Fruit fly (Drosophila melanogaster) whole organism, embryonic: Measurements from ENCODE around the gene Polr1C.
A peak's percentile ranks its signal among the peaks of the same experiment; 100 is the strongest.

Experiments
- ATbp ChIP-seq: fragments of 200-800 bp; sonication (Bioruptor generic); optimal IDR thresholded peaks from 2 replicates; lab custom pipeline; 2017; ENCODE audit warnings: missing biosample characterization, mild to moderate bottlenecking, missing genetic modification characterization, missing genetic modification reagents
- BEAF-32 ChIP-seq: fragments of 200-800 bp; sonication (Bioruptor generic); optimal IDR thresholded peaks from 3 replicates; lab custom pipeline; 2017; ENCODE audit warnings: missing biosample characterization, missing genetic modification characterization, mild to moderate bottlenecking, moderate library complexity, missing genetic modification reagents
- CG10267 ChIP-seq: fragments of 200-800 bp; sonication (Bioruptor generic); optimal IDR thresholded peaks from 2 replicates; lab custom pipeline; 2018; ENCODE audit warnings: missing biosample characterization, mild to moderate bottlenecking, missing genetic modification characterization, moderate library complexity
- CG10462 ChIP-seq: fragments of 200-800 bp; sonication (Bioruptor generic); optimal IDR thresholded peaks from 2 replicates; lab custom pipeline; 2016; ENCODE audit warnings: missing biosample characterization, missing genetic modification characterization
- CG12299 ChIP-seq: fragments of 200-800 bp; sonication (Bioruptor generic); optimal IDR thresholded peaks from 2 replicates; lab custom pipeline; 2018; ENCODE audit warnings: missing biosample characterization, mild to moderate bottlenecking, missing genetic modification characterization
- CG12659 ChIP-seq: fragments of 200-800 bp; sonication (Bioruptor generic); optimal IDR thresholded peaks from 3 replicates; lab custom pipeline; 2017; ENCODE audit warnings: mild to moderate bottlenecking, missing biosample characterization, missing genetic modification reagents, missing genetic modification characterization
- CG1529 ChIP-seq: fragments of 200-800 bp; sonication (Bioruptor generic); optimal IDR thresholded peaks from 3 replicates; lab custom pipeline; 2018; ENCODE audit warnings: missing biosample characterization, missing genetic modification characterization
- CG16813 ChIP-seq: fragments of 200-800 bp; sonication (Bioruptor generic); IDR thresholded peaks from 3 replicates; pipeline ENCODE4 v1.3.6; 2022; ENCODE audit warnings: missing biosample characterization, missing genetic modification characterization; ENCODE audit not compliant: partially characterized antibody
- CG17802 ChIP-seq: fragments of 200-800 bp; sonication (Bioruptor generic); optimal IDR thresholded peaks from 2 replicates; lab custom pipeline; 2018; ENCODE audit warnings: missing biosample characterization, mild to moderate bottlenecking, missing genetic modification characterization, moderate library complexity
- CG17829 ChIP-seq: fragments of 200-800 bp; optimal IDR thresholded peaks from 2 replicates; lab custom pipeline; 2019; ENCODE audit warnings: missing biosample characterization, mild to moderate bottlenecking, missing genetic modification characterization, moderate library complexity
- CG32772 ChIP-seq: fragments of 200-800 bp; sonication (Bioruptor generic); IDR thresholded peaks from 2 replicates; pipeline ENCODE4 v1.3.6; 2022; ENCODE audit warnings: missing biosample characterization, missing genetic modification characterization
- CG33213 ChIP-seq: fragments of 200-800 bp; sonication (Bioruptor generic); optimal IDR thresholded peaks from 3 replicates; lab custom pipeline; 2016; ENCODE audit warnings: missing biosample characterization, missing genetic modification characterization
- CG5245 ChIP-seq: fragments of 200-800 bp; sonication (Bioruptor generic); optimal IDR thresholded peaks from 3 replicates; lab custom pipeline; 2016; ENCODE audit warnings: missing biosample characterization, missing genetic modification characterization
- CG6254 ChIP-seq: fragments of 200-800 bp; sonication (Bioruptor generic); optimal IDR thresholded peaks from 3 replicates; lab custom pipeline; 2017; ENCODE audit warnings: mild to moderate bottlenecking, missing biosample characterization, missing genetic modification reagents, missing genetic modification characterization
- CG9727 ChIP-seq: fragments of 200-800 bp; sonication (Bioruptor generic); optimal IDR thresholded peaks from 3 replicates; lab custom pipeline; 2017; ENCODE audit warnings: missing biosample characterization, mild to moderate bottlenecking, missing genetic modification characterization
- CG9797 ChIP-seq: fragments of 200-800 bp; sonication (Bioruptor generic); optimal IDR thresholded peaks from 3 replicates; lab custom pipeline; 2018; ENCODE audit warnings: missing biosample characterization, mild to moderate bottlenecking, missing genetic modification characterization
- Dek ChIP-seq: fragments of 200-800 bp; sonication (Bioruptor generic); optimal IDR thresholded peaks from 3 replicates; lab custom pipeline; 2019; ENCODE audit warnings: missing biosample characterization, mild to moderate bottlenecking, missing genetic modification characterization, moderate library complexity
- Dref ChIP-seq: fragments of 200-800 bp; sonication (Bioruptor generic); IDR thresholded peaks from 2 replicates; pipeline ENCODE4 v1.3.6; 2022; ENCODE audit warnings: missing biosample characterization, missing genetic modification characterization
- E2f1 ChIP-seq: fragments of 200-800 bp; sonication (Bioruptor generic); IDR thresholded peaks from 2 replicates; pipeline ENCODE4 v1.3.6; 2022; ENCODE audit warnings: missing biosample characterization, missing genetic modification characterization
- Eip74EF ChIP-seq, 2 experiments: fragments of 200-800 bp in 1 of 2; fragments of >200 bp in 1 of 2; sonication (Bioruptor generic) in 1 of 2; optimal IDR thresholded peaks; 2 replicates each; lab custom pipeline; 2017 to 2019; ENCODE audit warnings: missing biosample characterization in 2 of 2, missing genetic modification characterization in 2 of 2, mild to moderate bottlenecking in 1 of 2, moderate library complexity in 1 of 2
- H2.0 ChIP-seq: fragments of 200-800 bp; sonication (Bioruptor generic); IDR thresholded peaks from 2 replicates; pipeline ENCODE4 v1.3.6; 2022; ENCODE audit warnings: missing biosample characterization, missing genetic modification characterization
- Hey ChIP-seq: fragments of 200-800 bp; sonication (Bioruptor generic); optimal IDR thresholded peaks from 3 replicates; lab custom pipeline; 2018; ENCODE audit warnings: missing biosample characterization, mild to moderate bottlenecking, missing genetic modification characterization
- MBD-R2 ChIP-seq: fragments of 200-800 bp; sonication (Bioruptor generic); IDR thresholded peaks from 2 replicates; pipeline ENCODE4 v1.3.6; 2022; ENCODE audit warnings: missing biosample characterization, missing genetic modification characterization
- Med ChIP-seq: fragments of 200-800 bp; sonication (Bioruptor generic); peaks from one replicate; lab custom pipeline; 2016; ENCODE audit warnings: missing biosample characterization, missing genetic modification characterization, mild to moderate bottlenecking, inconsistent platforms, moderate library complexity
- Mrtf ChIP-seq: fragments of 200-800 bp; sonication (Bioruptor generic); IDR thresholded peaks from 3 replicates; pipeline ENCODE4 v1.3.6; 2022; ENCODE audit warnings: missing biosample characterization, missing genetic modification characterization
- Nf-YB ChIP-seq: fragments of 200-800 bp; sonication (Bioruptor generic); optimal IDR thresholded peaks from 3 replicates; lab custom pipeline; 2019; ENCODE audit warnings: missing biosample characterization, mild to moderate bottlenecking, missing genetic modification characterization, moderate library complexity
- PHDP ChIP-seq: fragments of 200-800 bp; sonication (Bioruptor generic); optimal IDR thresholded peaks from 3 replicates; lab custom pipeline; 2018; ENCODE audit warnings: missing biosample characterization, mild to moderate bottlenecking, missing genetic modification characterization, moderate library complexity
- Rx ChIP-seq: fragments of 200-800 bp; sonication (Bioruptor generic); IDR thresholded peaks from 2 replicates; pipeline ENCODE4 v1.3.6; 2022; ENCODE audit warnings: missing biosample characterization, missing genetic modification characterization
- Sry-β ChIP-seq: fragments of 200-800 bp; sonication (Bioruptor generic); optimal IDR thresholded peaks from 2 replicates; lab custom pipeline; 2018; ENCODE audit warnings: missing biosample characterization, mild to moderate bottlenecking, missing genetic modification characterization, moderate library complexity
- Stat92E ChIP-seq, 3 experiments: fragments of >200 bp in 2 of 3; fragments of 200-800 bp in 1 of 3; sonication (Bioruptor generic) in 1 of 3; optimal IDR thresholded peaks; 2 replicates each; lab custom pipeline; 2017 to 2019; ENCODE audit warnings: missing biosample characterization in 3 of 3, missing genetic modification characterization in 3 of 3, mild to moderate bottlenecking in 1 of 3, moderate library complexity in 1 of 3
- btn ChIP-seq: fragments of 200-800 bp; sonication (Bioruptor generic); optimal IDR thresholded peaks from 2 replicates; lab custom pipeline; 2016; ENCODE audit warnings: missing biosample characterization, missing genetic modification characterization
- chm ChIP-seq: fragments of 200-800 bp; sonication (Bioruptor generic); IDR thresholded peaks from 2 replicates; pipeline ENCODE4 v1.3.6; 2022; ENCODE audit warnings: missing biosample characterization, missing genetic modification characterization
- crol ChIP-seq: fragments of 200-800 bp; sonication (Bioruptor generic); IDR thresholded peaks from 2 replicates; pipeline ENCODE4 v1.3.6; 2022; ENCODE audit warnings: missing biosample characterization, missing genetic modification characterization
- crp ChIP-seq, 2 experiments: fragments of 200-800 bp; sonication (Bioruptor generic); optimal IDR thresholded peaks; 2 replicates in 1 of 2; 3 replicates in 1 of 2; lab custom pipeline; 2017; ENCODE audit warnings: missing biosample characterization in 2 of 2, missing genetic modification characterization in 2 of 2, mild to moderate bottlenecking in 1 of 2, moderate library complexity in 1 of 2
- cwo ChIP-seq: fragments of 200-800 bp; sonication (Bioruptor generic); optimal IDR thresholded peaks from 3 replicates; lab custom pipeline; 2017; ENCODE audit warnings: missing biosample characterization, missing genetic modification characterization, mild to moderate bottlenecking, moderate library complexity, missing genetic modification reagents
- dysf ChIP-seq: fragments of 200-800 bp; sonication (Bioruptor generic); IDR thresholded peaks from 3 replicates; pipeline ENCODE4 v1.3.6; 2022; ENCODE audit warnings: missing biosample characterization, missing genetic modification characterization
- gfzf ChIP-seq: fragments of 200-800 bp; sonication (Bioruptor generic); optimal IDR thresholded peaks from 2 replicates; lab custom pipeline; 2016; ENCODE audit warnings: missing biosample characterization, mild to moderate bottlenecking, missing genetic modification characterization, moderate library complexity
- gsb ChIP-seq: fragments of 200-800 bp; sonication (Bioruptor generic); IDR thresholded peaks from 2 replicates; pipeline ENCODE4 v1.3.6; 2022; ENCODE audit warnings: missing biosample characterization, missing genetic modification characterization
- kah ChIP-seq: fragments of 200-800 bp; sonication (Bioruptor generic); optimal IDR thresholded peaks from 2 replicates; lab custom pipeline; 2018; ENCODE audit warnings: missing biosample characterization, mild to moderate bottlenecking, missing genetic modification characterization
- kni ChIP-seq: fragments of 200-800 bp; sonication (Bioruptor generic); optimal IDR thresholded peaks from 3 replicates; lab custom pipeline; 2017; ENCODE audit warnings: mild to moderate bottlenecking, missing biosample characterization, missing genetic modification reagents, missing genetic modification characterization
- lmd ChIP-seq: fragments of 200-800 bp; sonication (Bioruptor generic); IDR thresholded peaks from 2 replicates; pipeline ENCODE4 v1.3.6; 2022; ENCODE audit warnings: missing biosample characterization, missing genetic modification characterization
- nmo ChIP-seq: fragments of 200-800 bp; sonication (Bioruptor generic); optimal IDR thresholded peaks from 2 replicates; lab custom pipeline; 2018; ENCODE audit warnings: missing biosample characterization, mild to moderate bottlenecking, missing genetic modification characterization, moderate library complexity
- otp ChIP-seq: fragments of 200-800 bp; sonication (Bioruptor generic); IDR thresholded peaks from 3 replicates; pipeline ENCODE4, ENCODE4 v1.3.6; 2022; ENCODE audit warnings: missing biosample characterization, missing genetic modification characterization
- pnt ChIP-seq: fragments of 200-800 bp; sonication (Bioruptor generic); optimal IDR thresholded peaks from 3 replicates; lab custom pipeline; 2016; ENCODE audit warnings: missing biosample characterization, missing genetic modification characterization
- row ChIP-seq: fragments of 200-800 bp; sonication (Bioruptor generic); IDR thresholded peaks from 3 replicates; pipeline ENCODE4 v1.3.6; 2022; ENCODE audit warnings: missing biosample characterization, missing genetic modification characterization
- run ChIP-seq: fragments of 200-800 bp; sonication (Bioruptor generic); optimal IDR thresholded peaks from 3 replicates; lab custom pipeline; 2018; ENCODE audit warnings: missing biosample characterization, mild to moderate bottlenecking, missing genetic modification characterization
- slou ChIP-seq: fragments of 200-800 bp; sonication (Bioruptor generic); optimal IDR thresholded peaks from 3 replicates; lab custom pipeline; 2016; ENCODE audit warnings: missing biosample characterization, missing genetic modification characterization
- toy ChIP-seq: fragments of 200-800 bp; sonication (Bioruptor generic); IDR thresholded peaks from 2 replicates; pipeline ENCODE4 v1.3.6; 2022; ENCODE audit warnings: missing biosample characterization, missing genetic modification characterization
- wek ChIP-seq: fragments of 200-800 bp; sonication (Bioruptor generic); optimal IDR thresholded peaks from 3 replicates; lab custom pipeline; 2018; ENCODE audit warnings: missing biosample characterization, mild to moderate bottlenecking, missing genetic modification characterization, moderate library complexity

Gene Polr1C

dm6 chr2L:4973731-4974415 is 5.1 kb downstream of the Polr1C start, which contains the start of gene mRpL28 (continued):
- TF ChIP-seq CG16813 (GFP tag; lab: Robert Waterston, UW) (peak; percentile 20; the same call in 1 of the 3 replicates), CG9797 (peak; percentile 21), CG17829 (tag; lab: Kevin White, UChicago) (peak; percentile 7), cwo (GFP tag; lab: Kevin White, UChicago) (no peak), CG17802 (tag; lab: Kevin White, UChicago) (peak; percentile 4), CG9727 (GFP tag; lab: Kevin White, UChicago) (no peak), CG1529 (no peak), Hey (tag; lab: Kevin White, UChicago) (no peak), CG12299 (tag; lab: Kevin White, UChicago) (no peak), gsb (GFP tag; lab: Robert Waterston, UW) (no peak), Mrtf (GFP tag; lab: Robert Waterston, UW) (no peak), crp (GFP tag; optimal IDR thresholded peaks at IDR 0.05; lab: Kevin White, UChicago) (peak; percentile 55 to 95), Dek (tag; lab: Kevin White, UChicago) (no peak), CG12659 (GFP tag; lab: Kevin White, UChicago) (peak; percentile 58), kah (GFP tag; lab: Kevin White, UChicago) (no peak), Rx (no peak), pnt (GFP tag; lab: Kevin White, UChicago) (no peak), MBD-R2 (peak; percentile 92), CG33213 (GFP tag; lab: Kevin White, UChicago) (no peak), slou (GFP tag; lab: Kevin White, UChicago) (no peak), Med (peak; percentile 63), CG32772 (GFP tag; lab: Robert Waterston, UW) (no peak), H2.0 (GFP tag; lab: Robert Waterston, UW) (no peak), otp (GFP tag; lab: Robert Waterston, UW) (no peak), run (tag; lab: Kevin White, UChicago) (no peak), CG6254 (GFP tag; lab: Kevin White, UChicago) (no peak), lmd (no peak), btn (GFP tag; lab: Kevin White, UChicago) (no peak), chm (peak; percentile 20; the same call in 1 of the 2 replicates), PHDP (tag; lab: Kevin White, UChicago) (peak; percentile 18), CG10267 (tag; lab: Kevin White, UChicago) (peak; percentile 29), gfzf (GFP tag; lab: Kevin White, UChicago) (peak; percentile 13), CG5245 (GFP tag; lab: Kevin White, UChicago) (no peak), ATbp (GFP tag; lab: Kevin White, UChicago) (no peak), nmo (GFP tag; lab: Kevin White, UChicago) (peak; percentile 12), Stat92E (GFP tag; optimal IDR thresholded peaks at IDR 0.05; lab: Kevin White, UChicago) (no peak), Sry-β (GFP tag; lab: Kevin White, UChicago) (peak; percentile 10), kni (GFP tag; lab: Kevin White, UChicago) (no peak), wek (GFP tag; lab: Kevin White, UChicago) (no peak), toy (GFP tag; lab: Robert Waterston, UW) (no peak), BEAF-32 (GFP tag; lab: Kevin White, UChicago) (peak; percentile 40), Eip74EF (GFP tag; optimal IDR thresholded peaks at IDR 0.05; lab: Kevin White, UChicago) (peak in 1 of 2 experiments; percentile 38), CG10462 (GFP tag; lab: Kevin White, UChicago) (no peak), E2f1 (GFP tag; lab: Robert Waterston, UW) (no peak), Dref (GFP tag; lab: Robert Waterston, UW) (no peak), crol (GFP tag; lab: Robert Waterston, UW) (no peak), Nf-YB (GFP tag; lab: Kevin White, UChicago) (no peak), row (peak; percentile 74), dysf (GFP tag; lab: Robert Waterston, UW) (no peak)
